Worm (Caenorhabditis elegans) whole organism, L1 larva: ENCODE data around the gene cutl-15.
A peak's percentile ranks its signal among the peaks of the same experiment; 100 is the strongest.

Experiments
- C04F5.9 ChIP-seq: sonication (generic microtip); optimal IDR thresholded peaks from 2 replicates; lab custom pipeline; 2016; ENCODE audit warnings: missing genetic modification characterization, missing compliant biosample characterization
- F16B12.6 ChIP-seq: fragments of 150-350 bp; optimal IDR thresholded peaks from 2 replicates; lab custom pipeline; 2014; ENCODE audit warnings: missing biosample characterization, missing genetic modification characterization
- Y116A8C.19 ChIP-seq: sonication (generic microtip); optimal IDR thresholded peaks from 2 replicates; lab custom pipeline; 2016; ENCODE audit warnings: missing compliant biosample characterization, missing genetic modification characterization, borderline replicate concordance
- aha-1 ChIP-seq: fragments of 150-350 bp; optimal IDR thresholded peaks from 2 replicates; lab custom pipeline; 2014; ENCODE audit warnings: missing biosample characterization, missing genetic modification characterization
- aly-2 ChIP-seq: fragments of 150-350 bp; optimal IDR thresholded peaks from 2 replicates; lab custom pipeline; 2014; ENCODE audit warnings: missing biosample characterization, missing genetic modification characterization
- ama-1 ChIP-seq: fragments of 150-350 bp; optimal IDR thresholded peaks from 2 replicates; lab custom pipeline; 2014
- blmp-1 ChIP-seq: fragments of 150-350 bp; optimal IDR thresholded peaks from 2 replicates; lab custom pipeline; 2014; ENCODE audit warnings: missing biosample characterization, missing genetic modification characterization
- ceh-63 ChIP-seq: fragments of 200-800 bp; sonication (Bioruptor generic); optimal IDR thresholded peaks from 2 replicates; lab custom pipeline; 2018; ENCODE audit warnings: mild to moderate bottlenecking, missing genetic modification characterization, missing compliant biosample characterization
- ceh-82 ChIP-seq, 3 experiments: fragments of 150-350 bp in 1 of 3; sonication (generic microtip) in 2 of 3; optimal IDR thresholded peaks; 2 replicates each; lab custom pipeline; 2014 to 2017; ENCODE audit warnings: missing biosample characterization in 3 of 3, missing genetic modification characterization in 3 of 3
- ceh-88 ChIP-seq: fragments of 200-800 bp; sonication (Bioruptor generic); IDR thresholded peaks from 2 replicates; pipeline ENCODE4 v1.3.6; 2022; ENCODE audit warnings: missing genetic modification characterization, missing compliant biosample characterization
- dpl-1 ChIP-seq, 3 experiments: fragments of 150-350 bp in 2 of 3; sonication (generic microtip) in 1 of 3; optimal IDR thresholded peaks; 2 replicates each; lab custom pipeline; 2014 to 2017; ENCODE audit warnings: missing biosample characterization in 3 of 3, missing genetic modification characterization in 3 of 3, missing genetic modification reagents in 3 of 3
- dsc-1 ChIP-seq: sonication (generic microtip); optimal IDR thresholded peaks from 2 replicates; lab custom pipeline; 2016; ENCODE audit warnings: mild to moderate bottlenecking, missing genetic modification characterization, missing compliant biosample characterization
- egl-13 ChIP-seq: sonication (generic microtip); optimal IDR thresholded peaks from 2 replicates; lab custom pipeline; 2016; ENCODE audit warnings: missing genotype, missing genetic modification reagents, missing genetic modification characterization, missing compliant biosample characterization
- egl-27 ChIP-seq, 2 experiments: fragments of 150-350 bp in 1 of 2; sonication (generic microtip); optimal IDR thresholded peaks; 3 replicates each; lab custom pipeline; 2017 to 2018; ENCODE audit warnings: missing biosample characterization in 2 of 2, missing genetic modification characterization in 2 of 2, missing genetic modification reagents in 2 of 2
- ets-5 ChIP-seq: fragments of 200-800 bp; sonication (Bioruptor generic); IDR thresholded peaks from 2 replicates; pipeline ENCODE4 v1.3.6; 2022; ENCODE audit warnings: missing genetic modification characterization, missing compliant biosample characterization
- fkh-10 ChIP-seq: sonication (generic microtip); optimal IDR thresholded peaks from 2 replicates; lab custom pipeline; 2017; ENCODE audit warnings: missing biosample characterization, missing genetic modification reagents, missing genetic modification characterization
- fkh-8 ChIP-seq: sonication (generic microtip); optimal IDR thresholded peaks from 2 replicates; lab custom pipeline; 2016; ENCODE audit warnings: mild to moderate bottlenecking, missing genetic modification characterization, missing compliant biosample characterization
- grh-1 ChIP-seq: fragments of 200-800 bp; sonication (Bioruptor generic); IDR thresholded peaks from 2 replicates; pipeline ENCODE4 v1.3.6; 2022; ENCODE audit warnings: missing genetic modification reagents, missing genetic modification characterization, missing compliant biosample characterization
- hlh-4 ChIP-seq: sonication (generic microtip); optimal IDR thresholded peaks from 2 replicates; lab custom pipeline; 2016; ENCODE audit warnings: mild to moderate bottlenecking, missing genetic modification characterization, missing compliant biosample characterization
- hpl-2 ChIP-seq: fragments of 150-350 bp; optimal IDR thresholded peaks from 2 replicates; lab custom pipeline; 2014; ENCODE audit warnings: missing biosample characterization, missing genetic modification reagents, missing genetic modification characterization
- irx-1 ChIP-seq: sonication (generic microtip); optimal IDR thresholded peaks from 2 replicates; lab custom pipeline; 2016; ENCODE audit warnings: missing genetic modification characterization, missing compliant biosample characterization
- lin-13 ChIP-seq: fragments of 150-350 bp; optimal IDR thresholded peaks from 2 replicates; lab custom pipeline; 2014; ENCODE audit warnings: missing biosample characterization, missing genetic modification reagents, missing genetic modification characterization
- lin-35 ChIP-seq, 2 experiments: fragments of 150-350 bp; optimal IDR thresholded peaks; 2 replicates each; lab custom pipeline; 2014; ENCODE audit warnings: missing biosample characterization in 2 of 2, missing genetic modification characterization in 2 of 2, missing genetic modification reagents in 2 of 2
- lin-39 ChIP-seq: fragments of 150-350 bp; optimal IDR thresholded peaks from 2 replicates; lab custom pipeline; 2014; ENCODE audit warnings: missing biosample characterization, missing genetic modification reagents, missing genetic modification characterization
- lir-3 ChIP-seq: sonication (generic microtip); optimal IDR thresholded peaks from 2 replicates; lab custom pipeline; 2016; ENCODE audit warnings: mild to moderate bottlenecking, missing genetic modification characterization, moderate library complexity, missing compliant biosample characterization; ENCODE audit not compliant: poor library complexity
- mef-2 ChIP-seq: fragments of 150-350 bp; optimal IDR thresholded peaks from 2 replicates; lab custom pipeline; 2014; ENCODE audit warnings: missing biosample characterization, missing genetic modification characterization
- mep-1 ChIP-seq: fragments of 150-350 bp; optimal IDR thresholded peaks from 2 replicates; lab custom pipeline; 2014; ENCODE audit warnings: missing biosample characterization, missing genetic modification characterization
- nhr-19 ChIP-seq: fragments of 200-800 bp; sonication (Bioruptor generic); conservative IDR thresholded peaks from 2 replicates; pipeline ENCODE4 v1.3.6; 2022; ENCODE audit warnings: missing genetic modification characterization, missing compliant biosample characterization
- nhr-237 ChIP-seq: fragments of 150-350 bp; optimal IDR thresholded peaks from 2 replicates; lab custom pipeline; 2014; ENCODE audit warnings: missing biosample characterization, missing genetic modification characterization
- nhr-28 ChIP-seq: fragments of 150-350 bp; optimal IDR thresholded peaks from 2 replicates; lab custom pipeline; 2014; ENCODE audit warnings: missing biosample characterization, missing genetic modification characterization
- nhr-77 ChIP-seq: fragments of 150-350 bp; optimal IDR thresholded peaks from 2 replicates; lab custom pipeline; 2014; ENCODE audit warnings: missing biosample characterization, missing genetic modification characterization
- nhr-90 ChIP-seq: sonication (generic microtip); optimal IDR thresholded peaks from 2 replicates; lab custom pipeline; 2016; ENCODE audit warnings: mild to moderate bottlenecking, missing genetic modification characterization, missing compliant biosample characterization; ENCODE audit not compliant: poor library complexity
- pax-3 ChIP-seq: fragments of 200-800 bp; sonication (Bioruptor generic); optimal IDR thresholded peaks from 2 replicates; lab custom pipeline; 2018; ENCODE audit warnings: mild to moderate bottlenecking, missing genetic modification characterization, moderate library complexity, missing compliant biosample characterization
- skn-1 ChIP-seq: fragments of 150-350 bp; optimal IDR thresholded peaks from 2 replicates; lab custom pipeline; 2014; ENCODE audit warnings: missing biosample characterization, missing genetic modification characterization
- snpc-4 ChIP-seq: fragments of 150-350 bp; optimal IDR thresholded peaks from 2 replicates; lab custom pipeline; 2014; ENCODE audit warnings: missing biosample characterization, missing genetic modification characterization
- sptf-1 ChIP-seq: fragments of 150-350 bp; optimal IDR thresholded peaks from 2 replicates; lab custom pipeline; 2014; ENCODE audit warnings: missing biosample characterization, missing genetic modification characterization
- sup-37 ChIP-seq: fragments of 200-800 bp; sonication (Bioruptor generic); optimal IDR thresholded peaks from 2 replicates; lab custom pipeline; 2018; ENCODE audit warnings: mild to moderate bottlenecking, missing genetic modification characterization, missing compliant biosample characterization
- swsn-7 ChIP-seq: sonication (generic microtip); optimal IDR thresholded peaks from 2 replicates; lab custom pipeline; 2016; ENCODE audit warnings: missing genetic modification characterization, missing compliant biosample characterization
- tbx-2 ChIP-seq: sonication (generic microtip); optimal IDR thresholded peaks from 2 replicates; lab custom pipeline; 2016; ENCODE audit warnings: missing genetic modification characterization, missing compliant biosample characterization
- tlp-1 ChIP-seq: fragments of 150-350 bp; optimal IDR thresholded peaks from 2 replicates; lab custom pipeline; 2014; ENCODE audit warnings: missing biosample characterization, missing genetic modification characterization
- unc-130 ChIP-seq: fragments of 150-350 bp; optimal IDR thresholded peaks from 2 replicates; lab custom pipeline; 2017; ENCODE audit warnings: missing biosample characterization, missing genetic modification characterization, inconsistent platforms
- unc-30 ChIP-seq: sonication (generic microtip); optimal IDR thresholded peaks from 2 replicates; lab custom pipeline; 2017; ENCODE audit warnings: missing biosample characterization, missing genetic modification characterization
- unc-86 ChIP-seq: sonication (generic microtip); optimal IDR thresholded peaks from 2 replicates; lab custom pipeline; 2016; ENCODE audit warnings: missing genetic modification characterization, missing compliant biosample characterization
- unc-98 ChIP-seq: fragments of 200-800 bp; sonication (Bioruptor generic); IDR thresholded peaks from 2 replicates; pipeline ENCODE4 v1.3.6; 2022; ENCODE audit warnings: missing genetic modification characterization, missing compliant biosample characterization
- xbp-1 ChIP-seq: sonication (generic microtip); optimal IDR thresholded peaks from 2 replicates; lab custom pipeline; 2016; ENCODE audit warnings: missing genetic modification characterization, missing compliant biosample characterization
- zag-1 ChIP-seq: fragments of 150-350 bp; optimal IDR thresholded peaks from 2 replicates; lab custom pipeline; 2014; ENCODE audit warnings: missing biosample characterization, missing genetic modification characterization
- ztf-11 ChIP-seq, 2 experiments: sonication (generic microtip); optimal IDR thresholded peaks; 2 replicates each; lab custom pipeline; 2016 to 2017; ENCODE audit warnings: missing genetic modification characterization in 2 of 2, missing biosample characterization in 1 of 2, missing compliant biosample characterization in 1 of 2
- ztf-4 ChIP-seq: fragments of 150-350 bp; optimal IDR thresholded peaks from 2 replicates; lab custom pipeline; 2014; ENCODE audit warnings: missing biosample characterization, missing genetic modification characterization

Gene cutl-15

DNA sequence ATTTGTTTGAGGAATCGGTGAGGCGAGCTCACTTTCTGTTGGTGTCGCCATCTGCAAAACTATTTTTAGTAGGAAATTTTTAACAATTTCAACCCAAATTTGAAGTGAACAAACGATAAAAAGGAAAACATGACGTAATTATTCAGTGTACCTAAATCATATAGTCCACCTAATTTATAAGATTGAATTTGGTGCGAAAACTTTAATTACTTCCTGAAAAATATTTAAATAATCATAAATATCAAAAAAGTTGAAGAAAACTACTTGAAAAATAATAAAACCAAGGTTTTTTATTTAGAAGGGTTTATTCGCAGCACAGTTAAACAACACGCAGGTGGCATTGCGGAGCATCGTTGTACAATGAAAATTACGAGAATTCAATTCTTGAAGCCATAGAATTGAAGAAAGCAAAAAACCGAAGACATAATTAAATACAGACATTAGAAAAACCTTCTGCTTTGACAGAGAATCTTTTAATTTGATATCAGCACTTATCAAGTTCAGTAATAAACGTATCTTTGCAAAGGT is 26.1 kb upstream of the cutl-15 start, which contains the start of gene tomm-40 (continued):
- TF ChIP-seq dpl-1 (GFP tag; optimal IDR thresholded peaks at IDR 0.05; lab: Kevin White, UChicago) = peak; percentile 27 to 59 (median 48)
- no peak for TF ChIP-seq nhr-237 (tag; lab: Kevin White, UChicago)
- TF ChIP-seq mep-1 = peak; percentile 40
- TF ChIP-seq zag-1 = no peak
- no peak for TF ChIP-seq hlh-4 (tag; lab: Kevin White, UChicago)
- no peak for TF ChIP-seq lir-3
- no peak for TF ChIP-seq sup-37
- no peak for TF ChIP-seq aly-2
- no peak for TF ChIP-seq ama-1 (lab: Kevin White, UChicago)
- no peak for TF ChIP-seq sptf-1 (tag; lab: Kevin White, UChicago)
- no peak for TF ChIP-seq nhr-77 (tag; lab: Kevin White, UChicago)
- TF ChIP-seq unc-30 (tag; lab: Kevin White, UChicago) = no peak

DNA sequence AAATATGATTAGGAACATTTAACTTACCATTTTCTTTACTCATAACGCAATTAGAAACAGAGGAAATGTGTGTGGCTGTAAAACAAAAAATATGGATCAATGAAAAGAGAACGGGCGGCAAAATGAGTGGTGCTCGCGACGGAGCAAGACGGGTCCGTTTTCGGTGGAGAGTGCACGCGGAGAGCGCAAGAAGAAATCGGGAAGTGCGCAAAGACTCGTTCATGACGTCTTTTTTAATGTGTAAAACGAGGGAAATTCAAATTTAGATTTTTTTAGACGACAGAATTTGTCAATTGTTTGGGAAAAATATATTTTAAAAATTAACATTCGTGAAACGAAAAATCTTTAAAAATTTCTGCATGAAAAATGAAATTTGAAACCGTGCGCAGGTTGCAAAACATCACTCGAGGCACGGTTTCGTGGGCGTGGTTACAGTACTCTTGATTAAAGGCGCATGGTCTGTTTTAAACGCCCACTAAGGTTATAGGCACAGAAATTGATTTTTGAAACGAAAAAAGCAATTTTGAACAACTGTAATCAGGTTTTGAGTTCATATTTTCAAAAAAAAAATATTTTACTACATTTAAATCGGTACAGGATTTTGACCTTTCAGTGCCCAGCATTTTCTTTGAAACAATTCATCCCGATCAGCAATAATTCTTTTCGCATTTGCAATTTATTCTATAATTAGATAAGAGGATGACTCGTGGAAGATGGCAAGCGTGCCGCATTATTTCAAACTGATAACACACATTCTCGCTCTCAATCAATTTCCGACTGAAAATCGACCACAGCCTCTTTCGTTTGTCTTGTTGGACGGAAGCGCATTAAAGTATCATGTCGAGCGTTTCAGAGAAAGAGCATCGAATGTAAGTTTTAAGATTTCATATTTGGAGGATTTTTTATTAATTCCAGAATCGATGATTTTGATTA is 22.0 kb upstream of the cutl-15 start, which contains the start of the genes szy-20 and C18E9.5:
Gene szy-20, minus strand, starts transcription at position 83 of the 933 bp plus-strand sequence.
Gene C18E9.5, plus strand, starts transcription at position 730 of the 933 bp plus-strand sequence.
- TF ChIP-seq nhr-90 = peak; percentile 80
- peak; percentile 20 for TF ChIP-seq hpl-2 (GFP tag; lab: Kevin White, UChicago)
- TF ChIP-seq ceh-63 (GFP tag; lab: Kevin White, UChicago) = no peak
- TF ChIP-seq ceh-88 (GFP tag; lab: Robert Waterston, UW) = peak; percentile 77
- TF ChIP-seq lin-39 = peak; percentile 90
- no peak for TF ChIP-seq unc-30 (tag; lab: Kevin White, UChicago)
- TF ChIP-seq Y116A8C.19 (tag; lab: Kevin White, UChicago) = no peak
- TF ChIP-seq sptf-1 (tag; lab: Kevin White, UChicago) = no peak
- TF ChIP-seq ama-1 (lab: Kevin White, UChicago) = no peak
- peak; percentile 88 for TF ChIP-seq nhr-19 (GFP tag; lab: Robert Waterston, UW)
- TF ChIP-seq lin-13 (GFP tag; lab: Kevin White, UChicago) = peak; percentile 82
- peak; percentile 89 for TF ChIP-seq tbx-2 (tag; lab: Kevin White, UChicago)
- peak; percentile 83 for TF ChIP-seq irx-1 (tag; lab: Kevin White, UChicago)
- TF ChIP-seq tlp-1 (tag; lab: Kevin White, UChicago) = no peak
- peak; percentile 17 for TF ChIP-seq unc-130 (tag; lab: Kevin White, UChicago)
- peak; percentile 66 for TF ChIP-seq pax-3
- TF ChIP-seq nhr-237 (tag; lab: Kevin White, UChicago) = peak; percentile 16
- TF ChIP-seq dpl-1 (GFP tag; optimal IDR thresholded peaks at IDR 0.05; lab: Kevin White, UChicago) = peak; percentile 97 to 98 (median 98)
- no peak for TF ChIP-seq nhr-28 (tag; lab: Kevin White, UChicago)
- TF ChIP-seq fkh-10 (GFP tag; lab: Kevin White, UChicago) = peak; percentile 46
- TF ChIP-seq skn-1 (tag; lab: Kevin White, UChicago) = peak; percentile 47
- TF ChIP-seq ceh-82 (tag; optimal IDR thresholded peaks at IDR 0.05; lab: Kevin White, UChicago) = peak; percentile 76 to 92 (median 80)
- TF ChIP-seq mep-1 = peak; percentile 90
- TF ChIP-seq ztf-11 (tag; optimal IDR thresholded peaks at IDR 0.05; lab: Kevin White, UChicago) = peak in 1 of 2 experiments; percentile 68
- peak; percentile 78 for TF ChIP-seq snpc-4 (tag; lab: Kevin White, UChicago)
- TF ChIP-seq C04F5.9 = peak; percentile 75
- TF ChIP-seq egl-27 (tag; optimal IDR thresholded peaks at IDR 0.05; lab: Kevin White, UChicago) = no peak
- peak; percentile 98 for TF ChIP-seq lin-35 (GFP tag; optimal IDR thresholded peaks at IDR 0.05; lab: Kevin White, UChicago)
- peak; percentile 87 for TF ChIP-seq unc-86 (tag; lab: Kevin White, UChicago)
- TF ChIP-seq blmp-1 (tag; lab: Kevin White, UChicago) = peak; percentile 23
- peak; percentile 14 for TF ChIP-seq ztf-4 (tag; lab: Kevin White, UChicago)
- TF ChIP-seq aha-1 (tag; lab: Kevin White, UChicago) = no peak
- TF ChIP-seq sup-37 = peak; percentile 62
- no peak for TF ChIP-seq unc-98
- peak; percentile 63 for TF ChIP-seq grh-1 (GFP tag; lab: Robert Waterston, UW)
- peak; percentile 92 for TF ChIP-seq dsc-1
- TF ChIP-seq ets-5 (GFP tag; lab: Robert Waterston, UW) = no peak
- TF ChIP-seq fkh-8 = peak; percentile 80
- TF ChIP-seq swsn-7 (tag; lab: Kevin White, UChicago) = peak; percentile 90
- peak; percentile 70 for TF ChIP-seq F16B12.6 (tag; lab: Kevin White, UChicago)
- peak; percentile 71 for TF ChIP-seq egl-13 (tag; lab: Kevin White, UChicago)
- TF ChIP-seq hlh-4 (tag; lab: Kevin White, UChicago) = no peak
- peak; percentile 84 for TF ChIP-seq xbp-1 (tag; lab: Kevin White, UChicago)
- TF ChIP-seq mef-2 = no peak
